Fruit fly (Drosophila melanogaster): ENCODE results near the gene Kots.

DNA sequence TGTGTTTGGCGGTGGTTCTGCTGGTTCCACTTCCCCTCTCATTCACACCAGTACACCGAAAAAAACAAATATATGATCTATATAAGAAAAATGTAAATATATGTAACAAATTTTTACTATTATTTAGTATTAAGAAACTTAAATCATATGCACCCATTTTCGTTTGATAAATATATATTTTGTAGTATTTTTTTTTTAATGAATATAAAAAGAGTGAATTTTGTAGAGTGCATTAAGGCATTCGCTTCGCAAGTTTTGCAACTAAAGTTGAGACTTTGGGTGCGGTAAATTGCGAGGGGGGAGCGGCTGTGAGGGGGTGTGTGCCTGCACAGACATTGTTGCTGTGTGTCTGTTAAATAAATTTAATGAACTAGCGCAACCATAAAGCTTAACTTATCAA, 43.6 kb upstream of the Kots start:
- no peak for TF ChIP-seq CG11617 (GFP tag; optimal IDR thresholded peaks at IDR 0.05)
- no peak for TF ChIP-seq Crg-1 (GFP tag; optimal IDR thresholded peaks at IDR 0.05)
- TF ChIP-seq cnc (optimal IDR thresholded peaks at IDR 0.05) = no peak
- no peak for TF ChIP-seq Hr96 (GFP tag; optimal IDR thresholded peaks at IDR 0.05)
- TF ChIP-seq kay (GFP tag; ENCODE audit: borderline replicate concordance) = no peak
